Fruit fly (Drosophila melanogaster): ENCODE results near the gene Hyls1.
A peak's percentile ranks its signal among the peaks of the same experiment; 100 is the strongest.

The Hyls1 gene

dm6 chr2L:16337785-16338184, 14.6 kb downstream of the Hyls1 start, which contains the start of gene CG31817:
Gene CG31817, minus strand, starts transcription at chr2L:16337885.
- TF ChIP-seq noc (tag; optimal IDR thresholded peaks at IDR 0.05) = no peak

DNA sequence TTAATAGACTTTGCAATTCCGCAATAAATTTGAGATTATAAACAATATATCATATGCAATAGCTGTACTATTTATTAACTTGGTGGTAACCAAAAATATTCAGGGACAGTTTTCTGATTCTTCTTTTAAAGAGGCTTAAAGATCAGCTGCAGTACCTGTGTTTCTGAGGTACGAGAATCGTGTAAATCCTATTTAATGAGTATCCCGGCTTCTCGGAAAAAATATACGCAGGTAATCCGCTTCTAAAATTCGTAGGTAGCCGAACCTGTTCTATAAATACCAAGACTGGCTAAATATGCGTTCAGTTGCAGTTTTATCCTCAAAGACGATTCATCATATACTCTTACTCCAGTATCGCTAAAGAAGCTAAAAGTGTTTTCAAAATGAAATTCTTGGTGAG, 22.8 kb downstream of the Hyls1 start, which contains the start of gene CG4440:
CG4440 (plus strand) TSS at position 301 of the 400 bp plus-strand sequence.
- TF ChIP-seq noc (tag; optimal IDR thresholded peaks at IDR 0.05) = no peak

dm6 chr2L:16329102-16329520, 23.3 kb downstream of the Hyls1 start, which contains the start of gene mRpL4:
Gene mRpL4, minus strand, starts transcription at chr2L:16329132.
- TF ChIP-seq noc (tag; optimal IDR thresholded peaks at IDR 0.05) = no peak

DNA sequence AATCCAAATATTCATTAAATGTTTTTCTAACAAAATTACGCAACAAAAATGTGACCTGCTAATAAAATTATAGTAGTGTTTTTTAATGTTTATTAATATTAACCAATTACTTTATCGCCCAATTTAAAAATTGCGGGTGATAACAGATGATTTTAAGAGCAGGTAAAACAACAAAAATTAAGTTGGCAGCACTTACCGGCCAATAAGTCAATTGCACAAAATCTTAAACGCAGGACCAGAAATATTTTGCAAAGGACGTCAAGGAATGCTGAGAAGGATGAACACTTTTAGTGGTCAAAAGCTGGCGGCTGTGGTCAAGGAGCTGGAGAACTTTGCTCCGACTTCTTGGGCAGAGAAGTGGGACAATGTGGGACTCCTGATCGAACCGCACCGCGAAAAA, 25.5 kb downstream of the Hyls1 start, which contains the start of gene CG4278:
CG4278 (plus strand) TSS at position 178 of the 400 bp plus-strand sequence.
- TF ChIP-seq noc (tag; optimal IDR thresholded peaks at IDR 0.05) = no peak

DNA sequence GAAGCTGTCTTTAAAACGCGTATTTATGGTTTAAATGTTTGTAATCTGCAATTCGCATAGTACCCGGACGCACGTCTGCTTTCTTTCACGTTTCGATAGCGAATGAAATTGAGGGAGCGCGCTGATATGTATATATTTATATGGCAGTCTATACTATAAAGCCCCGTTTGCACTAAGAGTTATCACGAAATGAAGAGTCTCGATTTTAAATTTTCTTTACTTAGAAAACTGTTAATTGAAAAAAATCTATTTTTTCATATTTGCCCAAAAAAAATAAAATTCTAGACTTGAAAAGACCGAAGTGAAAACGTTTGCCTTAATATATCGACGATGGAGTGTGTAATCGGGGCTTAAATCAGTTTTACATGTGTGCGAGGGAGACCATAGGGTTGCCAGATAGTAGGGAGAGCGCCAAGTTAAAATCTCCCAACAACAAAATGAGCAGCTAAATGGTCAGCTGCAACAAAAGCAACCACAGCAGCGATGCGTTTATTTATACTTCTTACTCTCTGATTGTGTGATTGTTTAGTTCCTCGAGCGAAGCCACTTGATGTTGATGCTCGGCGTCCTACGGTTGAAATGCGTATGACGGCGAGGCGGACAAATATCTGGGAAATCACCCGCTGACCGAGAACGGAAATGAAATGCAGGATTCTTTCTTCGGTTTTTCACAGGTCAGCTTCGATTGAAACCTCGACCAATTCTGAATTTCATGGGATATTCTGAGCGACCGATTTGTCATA, 26.7 kb downstream of the Hyls1 start, which contains the start of gene cact:
cact (minus strand) TSS at position 693 of the 743 bp plus-strand sequence.
- TF ChIP-seq noc (tag; optimal IDR thresholded peaks at IDR 0.05) = peak; percentile 96

dm6 chr2L:16324833-16325232, 27.6 kb downstream of the Hyls1 start:
- no peak for TF ChIP-seq noc (tag; optimal IDR thresholded peaks at IDR 0.05)

DNA sequence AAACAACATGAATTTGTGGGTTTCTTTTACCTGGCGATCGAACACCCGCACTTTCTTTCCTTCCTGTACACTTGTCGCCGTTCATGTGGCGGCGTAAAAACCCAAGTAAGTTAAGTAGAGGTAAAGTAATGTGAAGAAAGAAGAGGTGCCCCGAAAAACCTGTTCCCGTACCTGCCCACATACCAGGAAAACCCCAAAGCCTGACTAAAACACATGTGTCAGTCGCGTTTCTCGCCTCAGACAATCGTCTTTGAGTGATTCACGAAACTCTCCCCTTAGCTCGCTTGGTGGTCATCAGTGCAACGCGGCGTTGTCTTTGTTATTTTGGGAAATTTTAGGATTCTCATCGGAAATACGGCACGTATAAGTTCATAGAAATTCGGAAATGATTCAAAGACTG, 28.9 kb downstream of the Hyls1 start:
- no peak for TF ChIP-seq noc (tag; optimal IDR thresholded peaks at IDR 0.05)

- TF ChIP-seq noc (tag; optimal IDR thresholded peaks at IDR 0.05) = no peak
Observed at dm6 chr2L:16321872-16322631, 30.4 kb downstream of the Hyls1 start.

- TF ChIP-seq noc (tag; optimal IDR thresholded peaks at IDR 0.05) = no peak
Observed at dm6 chr2L:16321209-16321608, 31.2 kb downstream of the Hyls1 start.

dm6 chr2L:16320428-16320827, 32.0 kb downstream of the Hyls1 start:
- no peak for TF ChIP-seq noc (tag; optimal IDR thresholded peaks at IDR 0.05)

dm6 chr2L:16319743-16320142, 32.7 kb downstream of the Hyls1 start:
- peak; percentile 21 for TF ChIP-seq noc (tag; optimal IDR thresholded peaks at IDR 0.05)

dm6 chr2L:16317777-16318610, 34.4 kb downstream of the Hyls1 start:
- TF ChIP-seq noc (tag; optimal IDR thresholded peaks at IDR 0.05) = peak; percentile 4

DNA sequence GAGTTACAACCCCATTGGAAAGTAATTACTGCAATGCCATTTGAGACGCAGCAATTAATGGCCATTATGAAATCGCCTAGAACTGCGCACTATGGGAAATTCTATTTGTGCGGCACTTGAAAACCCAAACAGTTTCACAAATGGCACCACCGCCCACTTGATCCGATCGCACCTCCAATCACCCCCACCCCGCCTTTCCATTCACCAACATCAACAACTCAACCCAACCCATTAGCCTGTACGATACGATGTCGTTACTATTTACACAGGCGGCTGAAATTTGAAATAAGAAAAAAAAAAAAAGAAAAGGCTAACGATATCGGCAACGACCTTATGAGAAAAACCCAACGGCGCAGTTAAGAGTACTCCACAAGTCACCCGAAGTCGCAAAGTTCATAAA, 35.3 kb downstream of the Hyls1 start:
- no peak for TF ChIP-seq noc (tag; optimal IDR thresholded peaks at IDR 0.05)

- TF ChIP-seq noc (tag; optimal IDR thresholded peaks at IDR 0.05) = no peak
Observed at dm6 chr2L:16316410-16316809, 36.0 kb downstream of the Hyls1 start.

DNA sequence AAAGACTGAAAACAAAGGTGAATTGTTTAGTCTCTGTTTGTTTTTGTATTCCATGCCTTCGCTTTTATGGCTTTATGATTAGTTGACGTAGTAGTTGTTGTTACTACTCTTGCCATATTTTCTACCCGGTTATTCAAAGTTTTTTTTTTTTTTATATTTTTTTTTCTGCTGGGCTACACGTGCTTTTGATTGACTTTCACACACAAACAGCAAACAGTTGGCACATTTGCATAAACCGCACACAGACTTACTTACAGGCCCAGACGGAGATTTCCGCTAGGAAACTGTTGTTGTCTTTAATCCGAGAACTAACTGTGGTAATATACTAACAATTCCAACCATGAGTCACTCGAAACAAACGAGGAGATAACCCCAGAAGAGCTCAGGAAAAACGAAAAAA, 36.6 kb downstream of the Hyls1 start:
- no peak for TF ChIP-seq noc (tag; optimal IDR thresholded peaks at IDR 0.05)

DNA sequence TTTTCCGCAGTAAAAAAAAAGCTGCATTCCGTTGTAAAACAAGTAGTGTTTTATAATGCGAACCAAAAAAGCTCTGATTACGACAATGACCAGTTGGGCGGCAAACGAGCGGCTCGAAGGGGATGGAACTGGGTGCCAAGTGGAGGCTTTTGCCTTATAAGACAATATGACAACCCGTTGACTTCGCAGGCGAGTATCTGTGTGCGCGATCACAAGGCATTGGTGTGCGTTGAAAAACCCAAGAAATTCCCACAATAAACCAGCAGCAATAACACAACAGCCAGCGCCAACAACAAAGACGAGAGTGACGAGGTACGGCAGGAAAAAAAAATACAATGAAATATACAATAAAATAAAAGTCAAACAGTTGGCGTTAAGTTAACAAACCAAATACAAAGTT, 37.4 kb downstream of the Hyls1 start:
- TF ChIP-seq noc (tag; optimal IDR thresholded peaks at IDR 0.05) = peak; percentile 6
